Fruit fly (Drosophila melanogaster) whole organism, adult: ENCODE data around the gene Atxn7.

Experiments used
- CG11617 ChIP-seq: fragments of 200-800 bp; sonication (Bioruptor generic); optimal IDR thresholded peaks from 2 replicates; lab custom pipeline; 2017; ENCODE audit warnings: mild to moderate bottlenecking, missing biosample characterization, missing genetic modification reagents, missing genetic modification characterization
- CG14711 ChIP-seq: fragments of 200-800 bp; sonication (Bioruptor generic); optimal IDR thresholded peaks from 2 replicates; lab custom pipeline; 2018; ENCODE audit warnings: missing biosample characterization, mild to moderate bottlenecking, missing genetic modification characterization, moderate library complexity
- CG33017 ChIP-seq: fragments of 200-800 bp; sonication (Bioruptor generic); optimal IDR thresholded peaks from 2 replicates; lab custom pipeline; 2018; ENCODE audit warnings: missing biosample characterization, mild to moderate bottlenecking, missing genetic modification characterization, moderate library complexity
- CG5204 ChIP-seq: fragments of 200-800 bp; sonication (Bioruptor generic); optimal IDR thresholded peaks from 2 replicates; lab custom pipeline; 2016; ENCODE audit warnings: missing biosample characterization, missing genetic modification characterization
- CG7045 ChIP-seq: fragments of 200-800 bp; sonication (Bioruptor generic); optimal IDR thresholded peaks from 2 replicates; lab custom pipeline; 2017; ENCODE audit warnings: missing biosample characterization, mild to moderate bottlenecking, missing genetic modification characterization
- CG7101 ChIP-seq: fragments of 200-800 bp; sonication (Bioruptor generic); optimal IDR thresholded peaks from 2 replicates; lab custom pipeline; 2018; ENCODE audit warnings: missing biosample characterization, mild to moderate bottlenecking, missing genetic modification characterization, moderate library complexity
- Clk ChIP-seq: fragments of 200-800 bp; sonication (Bioruptor generic); optimal IDR thresholded peaks from 2 replicates; lab custom pipeline; 2017; ENCODE audit warnings: missing biosample characterization, missing genetic modification characterization
- cic ChIP-seq: fragments of 200-800 bp; sonication (Bioruptor generic); optimal IDR thresholded peaks from 2 replicates; lab custom pipeline; 2017; ENCODE audit warnings: missing biosample characterization, mild to moderate bottlenecking, missing genetic modification characterization, moderate library complexity
- kay ChIP-seq: fragments of 200-800 bp; sonication (Bioruptor generic); peaks from one replicate; lab custom pipeline; 2016; ENCODE audit warnings: missing biosample characterization, missing genetic modification characterization, borderline replicate concordance
- ovo ChIP-seq: fragments of 200-800 bp; sonication (Bioruptor generic); optimal IDR thresholded peaks from 2 replicates; lab custom pipeline; 2016; ENCODE audit warnings: missing biosample characterization, missing genetic modification characterization
- tj ChIP-seq: fragments of 200-800 bp; sonication (Bioruptor generic); optimal IDR thresholded peaks from 3 replicates; lab custom pipeline; 2017; ENCODE audit warnings: missing biosample characterization, mild to moderate bottlenecking, missing genetic modification characterization, moderate library complexity
- toe ChIP-seq: fragments of 200-800 bp; sonication (Bioruptor generic); optimal IDR thresholded peaks from 2 replicates; lab custom pipeline; 2016; ENCODE audit warnings: missing biosample characterization, missing genetic modification characterization

DNA sequence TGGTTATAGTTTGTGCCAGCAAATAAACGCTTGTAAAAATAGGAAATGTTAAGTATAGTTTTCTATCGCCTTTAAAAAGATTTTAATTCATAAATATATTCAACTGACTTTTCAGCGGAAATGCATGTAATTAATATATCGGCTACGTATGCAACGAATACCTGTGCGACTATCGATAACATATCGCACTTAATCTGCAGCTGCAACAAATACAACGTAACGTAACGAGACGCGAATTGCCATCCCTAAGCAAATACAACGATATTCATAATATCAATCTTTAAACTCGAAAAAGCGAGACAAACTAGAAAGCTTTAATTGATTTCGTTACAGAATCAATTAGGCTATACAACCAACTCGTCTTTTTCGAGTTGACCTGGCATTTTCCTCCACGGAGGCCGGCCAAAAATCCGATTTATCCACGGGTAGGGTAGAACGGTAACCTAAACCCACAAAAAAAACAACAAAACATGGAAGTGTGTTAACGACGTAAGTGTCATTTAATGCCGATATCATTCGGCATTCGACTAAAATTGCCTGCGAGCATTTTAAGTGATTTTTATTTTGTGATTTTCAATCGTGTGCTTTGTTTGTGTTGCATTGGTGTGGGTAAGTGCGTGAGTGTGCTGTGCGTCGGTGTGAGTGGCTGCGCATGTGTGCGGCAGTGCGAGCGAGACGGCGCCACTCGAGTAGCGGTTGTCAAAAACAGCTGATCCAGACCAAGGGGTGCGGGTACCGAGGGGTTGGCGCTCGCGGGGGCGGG, at the start of gene Atxn7:
- TF ChIP-seq CG7101 (tag; lab: Kevin White, UChicago) (peak; percentile 87), ovo (peak; percentile 92), kay (GFP tag; lab: Kevin White, UChicago) (no peak), CG7045 (GFP tag; lab: Kevin White, UChicago) (peak; percentile 74), CG5204 (GFP tag; lab: Kevin White, UChicago) (peak; percentile 75), CG14711 (tag; lab: Kevin White, UChicago) (peak; percentile 39), CG11617 (GFP tag; lab: Kevin White, UChicago) (peak; percentile 82), tj (peak; percentile 49), Clk (peak; percentile 12), toe (GFP tag; lab: Kevin White, UChicago) (peak; percentile 80), CG33017 (tag; lab: Kevin White, UChicago) (peak; percentile 76), cic (GFP tag; lab: Kevin White, UChicago) (peak; percentile 49)
